Fruit fly (Drosophila melanogaster) whole organism, embryonic: ENCODE data around the gene CG31549.
A peak's percentile ranks its signal among the peaks of the same experiment; 100 is the strongest.

Experiments used
- Asciz ChIP-seq: fragments of 200-800 bp; sonication (Bioruptor generic); optimal IDR thresholded peaks from 2 replicates; lab custom pipeline; 2017; ENCODE audit warnings: missing biosample characterization, mild to moderate bottlenecking, missing genetic modification characterization, missing genetic modification reagents
- B-H2 ChIP-seq: fragments of 200-800 bp; sonication (Bioruptor generic); optimal IDR thresholded peaks from 2 replicates; lab custom pipeline; 2018; ENCODE audit warnings: missing biosample characterization, mild to moderate bottlenecking, missing genetic modification characterization
- BEAF-32 ChIP-seq: fragments of 200-800 bp; sonication (Bioruptor generic); optimal IDR thresholded peaks from 3 replicates; lab custom pipeline; 2017; ENCODE audit warnings: missing biosample characterization, missing genetic modification characterization, mild to moderate bottlenecking, moderate library complexity, missing genetic modification reagents
- Bdp1 ChIP-seq: fragments of 200-800 bp; sonication (Bioruptor generic); optimal IDR thresholded peaks from 3 replicates; lab custom pipeline; 2016; ENCODE audit warnings: missing biosample characterization, missing genetic modification characterization
- CG13287 ChIP-seq: fragments of 200-800 bp; sonication (Bioruptor generic); IDR thresholded peaks from 2 replicates; pipeline ENCODE4 v1.3.6; 2022; ENCODE audit warnings: missing biosample characterization, missing genetic modification characterization; ENCODE audit not compliant: partially characterized antibody
- CG15011 ChIP-seq: fragments of 200-800 bp; sonication (Bioruptor generic); optimal IDR thresholded peaks from 3 replicates; lab custom pipeline; 2018; ENCODE audit warnings: missing biosample characterization, mild to moderate bottlenecking, missing genetic modification characterization
- CG15601 ChIP-seq: fragments of 200-800 bp; sonication (Bioruptor generic); optimal IDR thresholded peaks from 3 replicates; lab custom pipeline; 2019; ENCODE audit warnings: missing biosample characterization, mild to moderate bottlenecking, missing genetic modification characterization, moderate library complexity
- CG18011 ChIP-seq: fragments of 200-800 bp; sonication (Bioruptor generic); optimal IDR thresholded peaks from 2 replicates; lab custom pipeline; 2017; ENCODE audit warnings: missing biosample characterization, missing genetic modification characterization, mild to moderate bottlenecking, moderate library complexity, missing genotype
- CG18476 ChIP-seq: fragments of 200-800 bp; sonication (Bioruptor generic); optimal IDR thresholded peaks from 2 replicates; lab custom pipeline; 2016; ENCODE audit warnings: missing biosample characterization, mild to moderate bottlenecking, missing genetic modification characterization
- CG30020 ChIP-seq: fragments of 200-800 bp; optimal IDR thresholded peaks from 2 replicates; lab custom pipeline; 2019; ENCODE audit warnings: missing biosample characterization, mild to moderate bottlenecking, missing genetic modification characterization, moderate library complexity
- CG31365 ChIP-seq: fragments of 200-800 bp; sonication (Bioruptor generic); optimal IDR thresholded peaks from 2 replicates; lab custom pipeline; 2018; ENCODE audit warnings: missing biosample characterization, mild to moderate bottlenecking, missing genetic modification characterization
- CG32767 ChIP-seq: fragments of 200-800 bp; sonication (Bioruptor generic); IDR thresholded peaks from 2 replicates; pipeline ENCODE4 v1.3.6; 2022; ENCODE audit warnings: missing biosample characterization, missing genetic modification characterization
- CG34224 ChIP-seq: fragments of 200-800 bp; sonication (Bioruptor generic); IDR thresholded peaks from 3 replicates; pipeline ENCODE4 v1.3.6; 2022; ENCODE audit warnings: missing biosample characterization, missing genetic modification characterization; ENCODE audit not compliant: partially characterized antibody
- CG34376 ChIP-seq: fragments of 200-800 bp; sonication (Bioruptor generic); optimal IDR thresholded peaks from 2 replicates; lab custom pipeline; 2018; ENCODE audit warnings: missing biosample characterization, mild to moderate bottlenecking, missing genetic modification characterization
- CG42726 ChIP-seq: fragments of 200-800 bp; sonication (Bioruptor generic); IDR thresholded peaks from 2 replicates; pipeline ENCODE4 v1.3.6; 2022; ENCODE audit warnings: missing biosample characterization, missing genetic modification characterization; ENCODE audit not compliant: partially characterized antibody
- CG4730 ChIP-seq: fragments of 200-800 bp; sonication (Bioruptor generic); IDR thresholded peaks from 2 replicates; pipeline ENCODE4 v1.3.6; 2022; ENCODE audit warnings: missing biosample characterization, missing genetic modification characterization
- CG4820 ChIP-seq: fragments of 200-800 bp; sonication (Bioruptor generic); optimal IDR thresholded peaks from 3 replicates; lab custom pipeline; 2016; ENCODE audit warnings: missing biosample characterization, missing genetic modification characterization
- CG6765 ChIP-seq: fragments of 200-800 bp; sonication (Bioruptor generic); optimal IDR thresholded peaks from 3 replicates; lab custom pipeline; 2017; ENCODE audit warnings: missing biosample characterization, mild to moderate bottlenecking, missing genetic modification characterization
- CG7372 ChIP-seq: fragments of 200-800 bp; sonication (Bioruptor generic); IDR thresholded peaks from 2 replicates; pipeline ENCODE4 v1.3.6; 2022; ENCODE audit warnings: missing biosample characterization, missing genetic modification characterization
- CG9437 ChIP-seq: fragments of 200-800 bp; sonication (Bioruptor generic); optimal IDR thresholded peaks from 2 replicates; lab custom pipeline; 2018; ENCODE audit warnings: missing biosample characterization, mild to moderate bottlenecking, missing genetic modification characterization
- CG9817 ChIP-seq: fragments of 200-800 bp; sonication (Bioruptor generic); optimal IDR thresholded peaks from 2 replicates; lab custom pipeline; 2018; ENCODE audit warnings: missing biosample characterization, mild to moderate bottlenecking, missing genetic modification characterization, moderate library complexity
- CG9932 ChIP-seq: fragments of 200-800 bp; sonication (Bioruptor generic); IDR thresholded peaks from 2 replicates; pipeline ENCODE4 v1.3.6; 2022; ENCODE audit warnings: missing biosample characterization, missing genetic modification characterization
- CoRest ChIP-seq: fragments of 200-800 bp; sonication (Bioruptor generic); optimal IDR thresholded peaks from 3 replicates; lab custom pipeline; 2018; ENCODE audit warnings: missing biosample characterization, mild to moderate bottlenecking, missing genetic modification characterization, moderate library complexity
- Deaf1 ChIP-seq: fragments of 200-800 bp; optimal IDR thresholded peaks from 3 replicates; lab custom pipeline; 2019; ENCODE audit warnings: missing biosample characterization, mild to moderate bottlenecking, missing genetic modification characterization, moderate library complexity
- Gug ChIP-seq: fragments of 200-800 bp; sonication (Bioruptor generic); IDR thresholded peaks from 4 replicates; pipeline ENCODE4 v1.3.6; 2022; ENCODE audit warnings: missing biosample characterization, missing genetic modification characterization
- Hand ChIP-seq: fragments of 200-800 bp; sonication (Bioruptor generic); optimal IDR thresholded peaks from 2 replicates; lab custom pipeline; 2017; ENCODE audit warnings: mild to moderate bottlenecking, missing biosample characterization, missing genetic modification reagents, missing genetic modification characterization
- Lpt ChIP-seq: fragments of >200 bp; optimal IDR thresholded peaks from 2 replicates; lab custom pipeline; 2018; ENCODE audit warnings: missing biosample characterization, missing genetic modification characterization
- Meics ChIP-seq: fragments of 200-800 bp; sonication (Bioruptor generic); optimal IDR thresholded peaks from 2 replicates; lab custom pipeline; 2017; ENCODE audit warnings: missing biosample characterization, mild to moderate bottlenecking, missing genetic modification characterization
- NK7.1 ChIP-seq: fragments of 200-800 bp; sonication (Bioruptor generic); optimal IDR thresholded peaks from 3 replicates; lab custom pipeline; 2016; ENCODE audit warnings: missing biosample characterization, missing genetic modification characterization
- Sry-β ChIP-seq: fragments of 200-800 bp; sonication (Bioruptor generic); optimal IDR thresholded peaks from 2 replicates; lab custom pipeline; 2018; ENCODE audit warnings: missing biosample characterization, mild to moderate bottlenecking, missing genetic modification characterization, moderate library complexity
- Sry-δ ChIP-seq: fragments of 200-800 bp; sonication (Bioruptor generic); optimal IDR thresholded peaks from 2 replicates; lab custom pipeline; 2016; ENCODE audit warnings: missing biosample characterization, missing genetic modification characterization
- Stat92E ChIP-seq, 3 experiments: fragments of >200 bp in 2 of 3; fragments of 200-800 bp in 1 of 3; sonication (Bioruptor generic) in 1 of 3; optimal IDR thresholded peaks; 2 replicates each; lab custom pipeline; 2017 to 2019; ENCODE audit warnings: missing biosample characterization in 3 of 3, missing genetic modification characterization in 3 of 3, mild to moderate bottlenecking in 1 of 3, moderate library complexity in 1 of 3
- dimm ChIP-seq: fragments of 200-800 bp; sonication (Bioruptor generic); IDR thresholded peaks from 2 replicates; pipeline ENCODE4 v1.3.6; 2022; ENCODE audit warnings: missing biosample characterization, missing genetic modification characterization
- dpn ChIP-seq, 2 experiments: fragments of 200-800 bp; sonication (Bioruptor generic); optimal IDR thresholded peaks; 3 replicates each; lab custom pipeline; 2016; ENCODE audit warnings: missing biosample characterization in 2 of 2, missing genetic modification characterization in 2 of 2
- fd102C ChIP-seq: fragments of 200-800 bp; sonication (Bioruptor generic); optimal IDR thresholded peaks from 2 replicates; lab custom pipeline; 2018; ENCODE audit warnings: missing biosample characterization, mild to moderate bottlenecking, missing genetic modification characterization, moderate library complexity
- gcm2 ChIP-seq: fragments of 200-800 bp; sonication (Bioruptor generic); optimal IDR thresholded peaks from 2 replicates; lab custom pipeline; 2016; ENCODE audit warnings: missing biosample characterization, missing genetic modification characterization
- gfzf ChIP-seq: fragments of 200-800 bp; sonication (Bioruptor generic); optimal IDR thresholded peaks from 2 replicates; lab custom pipeline; 2016; ENCODE audit warnings: missing biosample characterization, mild to moderate bottlenecking, missing genetic modification characterization, moderate library complexity
- insv ChIP-seq, 2 experiments: fragments of 200-800 bp; sonication (Bioruptor generic); optimal IDR thresholded peaks; 3 replicates each; lab custom pipeline; 2016 to 2018; ENCODE audit warnings: missing biosample characterization in 2 of 2, missing genetic modification characterization in 2 of 2
- kah ChIP-seq: fragments of 200-800 bp; sonication (Bioruptor generic); optimal IDR thresholded peaks from 2 replicates; lab custom pipeline; 2018; ENCODE audit warnings: missing biosample characterization, mild to moderate bottlenecking, missing genetic modification characterization
- luna ChIP-seq: fragments of 200-800 bp; sonication (Bioruptor generic); optimal IDR thresholded peaks from 2 replicates; lab custom pipeline; 2016; ENCODE audit warnings: missing biosample characterization, missing genetic modification characterization
- nau ChIP-seq: fragments of 200-800 bp; sonication (Bioruptor generic); optimal IDR thresholded peaks from 3 replicates; lab custom pipeline; 2017; ENCODE audit warnings: missing biosample characterization, mild to moderate bottlenecking, missing genetic modification characterization, missing genetic modification reagents
- phol ChIP-seq: fragments of 200-800 bp; sonication (Bioruptor generic); optimal IDR thresholded peaks from 3 replicates; lab custom pipeline; 2018; ENCODE audit warnings: missing biosample characterization, mild to moderate bottlenecking, missing genetic modification characterization, moderate library complexity
- ranshi ChIP-seq: fragments of 200-800 bp; sonication (Bioruptor generic); IDR thresholded peaks from 2 replicates; pipeline ENCODE4 v1.3.6; 2022; ENCODE audit warnings: missing biosample characterization, missing genetic modification characterization
- sima ChIP-seq: fragments of 200-800 bp; sonication (Bioruptor generic); optimal IDR thresholded peaks from 2 replicates; lab custom pipeline; 2016; ENCODE audit warnings: missing biosample characterization, missing genetic modification characterization
- so ChIP-seq: fragments of 200-800 bp; sonication (Bioruptor generic); IDR thresholded peaks from 3 replicates; pipeline ENCODE4 v1.3.6; 2022; ENCODE audit warnings: missing biosample characterization, missing genetic modification characterization
- sug ChIP-seq: fragments of 200-800 bp; optimal IDR thresholded peaks from 2 replicates; lab custom pipeline; 2019; ENCODE audit warnings: missing biosample characterization, mild to moderate bottlenecking, missing genetic modification characterization, moderate library complexity
- twi ChIP-seq: fragments of 200-800 bp; optimal IDR thresholded peaks from 2 replicates; lab custom pipeline; 2019; ENCODE audit warnings: missing biosample characterization, mild to moderate bottlenecking, missing genetic modification characterization, moderate library complexity
- vvl ChIP-seq: fragments of 200-800 bp; sonication (Bioruptor generic); IDR thresholded peaks from 2 replicates; pipeline ENCODE4 v1.3.6; 2022; ENCODE audit warnings: missing biosample characterization, missing genetic modification characterization
- zen ChIP-seq: fragments of 200-800 bp; sonication (Bioruptor generic); optimal IDR thresholded peaks from 3 replicates; lab custom pipeline; 2018; ENCODE audit warnings: missing biosample characterization, mild to moderate bottlenecking, missing genetic modification characterization, moderate library complexity
- zen2 ChIP-seq: fragments of 200-800 bp; sonication (Bioruptor generic); IDR thresholded peaks from 3 replicates; pipeline ENCODE4 v1.3.6; 2022; ENCODE audit warnings: missing biosample characterization, missing genetic modification characterization; ENCODE audit not compliant: partially characterized antibody
- zfh1 ChIP-seq: fragments of 200-800 bp; sonication (Bioruptor generic); IDR thresholded peaks from 3 replicates; pipeline ENCODE4 v1.3.6; 2022; ENCODE audit warnings: missing biosample characterization, missing genetic modification characterization

CG31549 gene

DNA sequence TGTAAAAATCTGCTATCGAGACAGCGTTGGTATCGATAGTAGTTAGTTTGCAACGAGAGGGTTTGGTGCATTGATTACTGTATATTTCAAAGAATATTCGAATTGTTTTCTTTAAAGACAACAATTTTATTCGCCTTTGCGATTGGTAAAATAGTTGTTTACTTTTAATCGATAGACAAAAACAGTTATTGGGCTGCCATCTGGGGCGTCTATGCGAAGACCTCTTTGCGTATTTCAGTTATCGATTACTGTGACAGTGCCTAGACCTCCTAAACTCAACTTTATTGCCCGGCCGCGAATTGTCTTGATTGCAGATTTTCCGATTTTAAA is 18.9 kb upstream of the CG31549 start, which contains the start of gene Atu:
Gene Atu (plus strand): TSS at position 245 of the 330 bp plus-strand sequence.
- TF ChIP-seq ranshi (GFP tag; lab: Robert Waterston, UW) (no peak), dimm (no peak), fd102C (GFP tag; lab: Kevin White, UChicago) (no peak), CG6765 (GFP tag; lab: Kevin White, UChicago) (no peak), CG4730 (GFP tag; lab: Robert Waterston, UW) (no peak), Stat92E (GFP tag; optimal IDR thresholded peaks at IDR 0.05; lab: Kevin White, UChicago) (no peak), CG15601 (tag; lab: Kevin White, UChicago) (peak; percentile 28), phol (peak; percentile 66), twi (tag; lab: Kevin White, UChicago) (peak; percentile 31), Bdp1 (GFP tag; lab: Kevin White, UChicago) (no peak), Lpt (GFP tag; lab: Kevin White, UChicago) (no peak), CG4820 (GFP tag; lab: Kevin White, UChicago) (peak; percentile 61), BEAF-32 (peak; percentile 96), zen2 (GFP tag; lab: Robert Waterston, UW) (peak; percentile 83), dpn (GFP tag; optimal IDR thresholded peaks at IDR 0.05; lab: Kevin White, UChicago) (peak in 1 of 2 experiments; percentile 16), CG34224 (GFP tag; lab: Robert Waterston, UW) (peak; percentile 94), sug (peak; percentile 64), zen (tag; lab: Kevin White, UChicago) (peak; percentile 26), insv (GFP tag; optimal IDR thresholded peaks at IDR 0.05; lab: Kevin White, UChicago) (no peak), nau (GFP tag; lab: Kevin White, UChicago) (no peak), so (GFP tag; lab: Robert Waterston, UW) (no peak), sima (GFP tag; lab: Kevin White, UChicago) (no peak), CG31365 (no peak), Asciz (no peak), luna (GFP tag; lab: Kevin White, UChicago) (no peak), CG42726 (GFP tag; lab: Robert Waterston, UW) (no peak), kah (GFP tag; lab: Kevin White, UChicago) (no peak), Gug (GFP tag; lab: Robert Waterston, UW) (no peak), CG13287 (peak; percentile 93), CG15011 (GFP tag; lab: Kevin White, UChicago) (no peak), CoRest (tag; lab: Kevin White, UChicago) (peak; percentile 53), Sry-β (no peak), CG9817 (tag; lab: Kevin White, UChicago) (peak; percentile 25), CG30020 (tag; lab: Kevin White, UChicago) (peak; percentile 58), zfh1 (GFP tag; lab: Robert Waterston, UW) (no peak), NK7.1 (GFP tag; lab: Kevin White, UChicago) (no peak), Deaf1 (tag; lab: Kevin White, UChicago) (no peak), CG34376 (no peak), Sry-δ (GFP tag; lab: Kevin White, UChicago) (peak; percentile 96), gcm2 (GFP tag; lab: Kevin White, UChicago) (no peak), CG9932 (peak; percentile 69), CG9437 (peak; percentile 24), CG32767 (GFP tag; lab: Robert Waterston, UW) (no peak), gfzf (peak; percentile 27), Meics (GFP tag; lab: Kevin White, UChicago) (peak; percentile 10), vvl (GFP tag; lab: Robert Waterston, UW) (no peak), CG18476 (GFP tag; lab: Kevin White, UChicago) (no peak), CG18011 (no peak), Hand (GFP tag; lab: Kevin White, UChicago) (no peak), CG7372 (GFP tag; lab: Robert Waterston, UW) (no peak), B-H2 (GFP tag; lab: Kevin White, UChicago) (peak; percentile 5)
